Worm (Caenorhabditis elegans) whole organism, young adult: ENCODE measurements around the gene srg-6.

Experiments used
- F52B5.7 ChIP-seq: sonication (generic microtip); optimal IDR thresholded peaks from 2 replicates; lab custom pipeline; 2016; ENCODE audit warnings: mild to moderate bottlenecking, missing genetic modification characterization, missing compliant biosample characterization
- F57C9.4 ChIP-seq: sonication (generic microtip); optimal IDR thresholded peaks from 2 replicates; lab custom pipeline; 2017; ENCODE audit warnings: mild to moderate bottlenecking, missing genetic modification characterization, missing compliant biosample characterization
- T26A5.8 ChIP-seq: sonication (generic microtip); optimal IDR thresholded peaks from 2 replicates; lab custom pipeline; 2016; ENCODE audit warnings: missing genetic modification characterization, missing compliant biosample characterization
- Y79H2A.3 ChIP-seq: fragments of 200-800 bp; sonication (Bioruptor generic); conservative IDR thresholded peaks from 2 replicates; pipeline ENCODE4 v1.3.6; 2022; ENCODE audit warnings: missing genetic modification reagents, missing genetic modification characterization, missing compliant biosample characterization
- akir-1 ChIP-seq: fragments of 200-800 bp; sonication (Bioruptor generic); optimal IDR thresholded peaks from 2 replicates; lab custom pipeline; 2018; ENCODE audit warnings: mild to moderate bottlenecking, missing genetic modification characterization, moderate library complexity, missing compliant biosample characterization
- ama-1 ChIP-seq, 3 experiments: fragments of 150-350 bp in 1 of 3; sonication (generic microtip) in 2 of 3; optimal IDR thresholded peaks; 2 replicates each; lab custom pipeline; 2014 to 2018; ENCODE audit warnings: missing biosample characterization in 2 of 3, missing genetic modification characterization in 2 of 3, missing genetic modification reagents in 2 of 3
- dpl-1 ChIP-seq: fragments of 150-350 bp; optimal IDR thresholded peaks from 2 replicates; lab custom pipeline; 2014; ENCODE audit warnings: missing biosample characterization, missing genetic modification reagents, missing genetic modification characterization
- fkh-3 ChIP-seq: sonication (generic microtip); optimal IDR thresholded peaks from 2 replicates; lab custom pipeline; 2016; ENCODE audit warnings: mild to moderate bottlenecking, missing genetic modification characterization, missing compliant biosample characterization
- pha-4 ChIP-seq: fragments of 150-350 bp; sonication (generic microtip); optimal IDR thresholded peaks from 2 replicates; lab custom pipeline; 2014; ENCODE audit warnings: missing biosample characterization, missing genetic modification reagents, missing genetic modification characterization
- repo-1 ChIP-seq: sonication (generic microtip); optimal IDR thresholded peaks from 2 replicates; lab custom pipeline; 2017; ENCODE audit warnings: mild to moderate bottlenecking, missing genetic modification characterization, missing compliant biosample characterization
- tbp1 ChIP-seq: fragments of 200-800 bp; sonication (Bioruptor generic); optimal IDR thresholded peaks from 2 replicates; lab custom pipeline; 2018; ENCODE audit warnings: mild to moderate bottlenecking, missing genetic modification characterization, missing compliant biosample characterization
- unc-62 ChIP-seq: fragments of 150-350 bp; optimal IDR thresholded peaks from 2 replicates; lab custom pipeline; 2014; ENCODE audit warnings: missing biosample characterization, missing genetic modification reagents, missing genetic modification characterization

DNA sequence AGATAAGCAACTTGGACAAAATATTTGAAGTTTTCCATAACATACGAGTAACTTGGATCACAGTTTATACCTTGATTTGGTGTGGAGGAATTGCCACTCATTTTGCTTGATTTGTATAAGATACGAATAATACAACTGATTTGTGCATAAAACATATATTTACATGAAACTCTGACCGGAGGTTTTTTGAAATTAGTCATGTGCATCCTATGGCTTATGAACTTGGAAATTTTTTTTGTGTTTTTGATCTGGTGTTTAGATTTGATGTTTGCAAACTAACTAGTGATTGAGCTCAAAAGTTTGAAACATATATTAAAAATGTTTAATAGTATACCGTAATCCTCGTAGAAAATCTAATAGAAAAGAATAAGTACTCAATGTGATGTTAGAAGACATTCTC lies 11.1 kb downstream of the srg-6 start, which contains the start of gene srg-8:
- TF ChIP-seq tbp1 (GFP tag; lab: Kevin White, UChicago): no peak
- TF ChIP-seq Y79H2A.3 (GFP tag; lab: Robert Waterston, UW): no peak
- TF ChIP-seq akir-1: no peak
- TF ChIP-seq unc-62 (GFP tag; lab: Kevin White, UChicago): no peak
- no peak for TF ChIP-seq ama-1 (optimal IDR thresholded peaks at IDR 0.05; lab: Kevin White, UChicago)
- TF ChIP-seq ama-1 (GFP tag; optimal IDR thresholded peaks at IDR 0.05; lab: Kevin White, UChicago): no peak
- TF ChIP-seq F57C9.4 (tag; lab: Kevin White, UChicago): no peak
- no peak for TF ChIP-seq dpl-1
- no peak for TF ChIP-seq pha-4
- TF ChIP-seq F52B5.7 (tag; lab: Kevin White, UChicago): no peak
- no peak for TF ChIP-seq repo-1
- TF ChIP-seq fkh-3 (tag; lab: Kevin White, UChicago): no peak
- TF ChIP-seq T26A5.8 (tag; lab: Kevin White, UChicago): no peak
